Worm (Caenorhabditis elegans): ENCODE results near the gene str-221.

- TF ChIP-seq Y55F3AM.14 (GFP tag; optimal IDR thresholded peaks at IDR 0.05): no peak
- TF ChIP-seq unc-62 (GFP tag; optimal IDR thresholded peaks at IDR 0.05): no peak
- TF ChIP-seq elt-1 (tag; optimal IDR thresholded peaks at IDR 0.05): no peak
- TF ChIP-seq ama-1 (optimal IDR thresholded peaks at IDR 0.05): no peak
- TF ChIP-seq lin-11 (tag; optimal IDR thresholded peaks at IDR 0.05): no peak
- TF ChIP-seq R02D3.7 (tag; optimal IDR thresholded peaks at IDR 0.05): no peak
- TF ChIP-seq mdl-1 (tag; optimal IDR thresholded peaks at IDR 0.05): no peak
- TF ChIP-seq egl-27 (tag; optimal IDR thresholded peaks at IDR 0.05): no peak
- no peak for TF ChIP-seq nhr-237 (tag; optimal IDR thresholded peaks at IDR 0.05)
Observed at ce11 chrV:1629329-1629728, 10.8 kb upstream of the str-221 start, which contains the start of gene nhr-238.

Measured in whole organism, L2 larva.